Fruit fly (Drosophila melanogaster): ENCODE data around the gene Gr61a.

dm6 chr3L:811816-812215 is 29.4 kb upstream of the Gr61a start:
- TF ChIP-seq Myc (optimal IDR thresholded peaks at IDR 0.05) (no peak), insv (optimal IDR thresholded peaks at IDR 0.05) (no peak)
